Fruit fly (Drosophila melanogaster) whole organism: ENCODE results near the gene CG11601.

Experiments
- CG8478 ChIP-seq: fragments of >200 bp; optimal IDR thresholded peaks from 2 replicates; lab custom pipeline; 2018; ENCODE audit warnings: inconsistent platforms
- Dll ChIP-seq: fragments of >200 bp; optimal IDR thresholded peaks from 2 replicates; lab custom pipeline; 2017
- psq ChIP-seq: fragments of >200 bp; optimal IDR thresholded peaks from 2 replicates; lab custom pipeline; 2017
- usp ChIP-seq: fragments of >200 bp; optimal IDR thresholded peaks from 2 replicates; lab custom pipeline; 2017; ENCODE audit warnings: missing biosample characterization, missing genetic modification characterization, mixed read lengths

- TF ChIP-seq usp (no peak), Dll (lab: Kevin White, UChicago) (no peak), CG8478 (lab: Kevin White, UChicago) (no peak), psq (no peak)
Measured at dm6 chr2L:303306-303962, 20.4 kb upstream of the CG11601 start.
